Worm (Caenorhabditis elegans): Measurements from ENCODE around the gene sre-54.

ce11 chrII:12328994-12329393, 3.7 kb upstream of the sre-54 start, which contains the start of gene sre-55:
- TF ChIP-seq hnd-1 (tag; optimal IDR thresholded peaks at IDR 0.05) (no peak), hmbx-1 (tag; optimal IDR thresholded peaks at IDR 0.05) (no peak), sea-1 (GFP tag; conservative IDR thresholded peaks at IDR 0.05) (no peak), flt-1 (GFP tag; IDR thresholded peaks at IDR 0.05) (no peak), ama-1 (optimal IDR thresholded peaks at IDR 0.05) (no peak), pes-1 (GFP tag; IDR thresholded peaks at IDR 0.05) (no peak), ceh-13 (GFP tag; optimal IDR thresholded peaks at IDR 0.05) (no peak), F13C5.2 (tag; optimal IDR thresholded peaks at IDR 0.05) (no peak), B0310.2 (tag; optimal IDR thresholded peaks at IDR 0.05) (no peak), aly-1 (tag; optimal IDR thresholded peaks at IDR 0.05) (no peak), ets-7 (tag; optimal IDR thresholded peaks at IDR 0.05) (no peak), tbx-11 (GFP tag; IDR thresholded peaks at IDR 0.05) (no peak), scrt-1 (GFP tag; IDR thresholded peaks at IDR 0.05) (no peak)

Measured in whole organism, early embryonic.